Fruit fly (Drosophila melanogaster) whole organism, embryonic: Measurements from ENCODE around the gene CG31548.

Experiments used
- Asciz ChIP-seq: fragments of 200-800 bp; sonication (Bioruptor generic); optimal IDR thresholded peaks from 2 replicates; lab custom pipeline; 2017; ENCODE audit warnings: missing biosample characterization, mild to moderate bottlenecking, missing genetic modification characterization, missing genetic modification reagents
- CG10979 ChIP-seq: fragments of 200-800 bp; sonication (Bioruptor generic); optimal IDR thresholded peaks from 2 replicates; lab custom pipeline; 2018; ENCODE audit warnings: missing biosample characterization, mild to moderate bottlenecking, missing genetic modification characterization, moderate library complexity
- CG11456 ChIP-seq: fragments of 200-800 bp; sonication (Bioruptor generic); IDR thresholded peaks from 3 replicates; pipeline ENCODE4 v1.3.6; 2022; ENCODE audit warnings: missing biosample characterization, missing genetic modification characterization
- CG13123 ChIP-seq: fragments of 200-800 bp; sonication (Bioruptor generic); optimal IDR thresholded peaks from 2 replicates; lab custom pipeline; 2016; ENCODE audit warnings: missing biosample characterization, missing genetic modification characterization
- CG13624 ChIP-seq: fragments of 200-800 bp; sonication (Bioruptor generic); optimal IDR thresholded peaks from 2 replicates; lab custom pipeline; 2016; ENCODE audit warnings: missing biosample characterization, missing genetic modification characterization
- CG14667 ChIP-seq: fragments of 200-800 bp; sonication (Bioruptor generic); IDR thresholded peaks from 2 replicates; pipeline ENCODE4 v1.3.6; 2022; ENCODE audit warnings: missing biosample characterization, missing genetic modification characterization
- CG15696 ChIP-seq: fragments of 200-800 bp; sonication (Bioruptor generic); optimal IDR thresholded peaks from 2 replicates; lab custom pipeline; 2019; ENCODE audit warnings: missing biosample characterization, mild to moderate bottlenecking, missing genetic modification characterization, moderate library complexity
- CG1603 ChIP-seq: fragments of 200-800 bp; sonication (Bioruptor generic); optimal IDR thresholded peaks from 2 replicates; lab custom pipeline; 2019; ENCODE audit warnings: missing biosample characterization, mild to moderate bottlenecking, missing genetic modification characterization, moderate library complexity
- CG16863 ChIP-seq: fragments of 200-800 bp; sonication (Bioruptor generic); optimal IDR thresholded peaks from 3 replicates; lab custom pipeline; 2016; ENCODE audit warnings: missing biosample characterization, missing genetic modification characterization
- CG17912 ChIP-seq: fragments of 200-800 bp; sonication (Bioruptor generic); optimal IDR thresholded peaks from 2 replicates; lab custom pipeline; 2018; ENCODE audit warnings: missing biosample characterization, mild to moderate bottlenecking, missing genetic modification characterization
- CG18599 ChIP-seq: fragments of 200-800 bp; sonication (Bioruptor generic); optimal IDR thresholded peaks from 3 replicates; lab custom pipeline; 2017; ENCODE audit warnings: missing biosample characterization, missing genetic modification characterization, mild to moderate bottlenecking, moderate library complexity, missing genetic modification reagents
- CG18764 ChIP-seq: fragments of 200-800 bp; sonication (Bioruptor generic); optimal IDR thresholded peaks from 3 replicates; lab custom pipeline; 2016; ENCODE audit warnings: missing biosample characterization, missing genetic modification characterization
- CG31441 ChIP-seq: fragments of 200-800 bp; sonication (Bioruptor generic); IDR thresholded peaks from 2 replicates; pipeline ENCODE4 v1.3.6; 2022; ENCODE audit warnings: missing biosample characterization, missing genetic modification characterization
- CG33213 ChIP-seq: fragments of 200-800 bp; sonication (Bioruptor generic); optimal IDR thresholded peaks from 3 replicates; lab custom pipeline; 2016; ENCODE audit warnings: missing biosample characterization, missing genetic modification characterization
- CG3838 ChIP-seq: fragments of 200-800 bp; sonication (Bioruptor generic); optimal IDR thresholded peaks from 3 replicates; lab custom pipeline; 2016; ENCODE audit warnings: missing biosample characterization, missing genetic modification characterization
- CG4282 ChIP-seq: fragments of 200-800 bp; sonication (Bioruptor generic); optimal IDR thresholded peaks from 2 replicates; lab custom pipeline; 2016; ENCODE audit warnings: missing biosample characterization, missing genetic modification characterization
- CG4820 ChIP-seq: fragments of 200-800 bp; sonication (Bioruptor generic); optimal IDR thresholded peaks from 3 replicates; lab custom pipeline; 2016; ENCODE audit warnings: missing biosample characterization, missing genetic modification characterization
- CG6254 ChIP-seq: fragments of 200-800 bp; sonication (Bioruptor generic); optimal IDR thresholded peaks from 3 replicates; lab custom pipeline; 2017; ENCODE audit warnings: mild to moderate bottlenecking, missing biosample characterization, missing genetic modification reagents, missing genetic modification characterization
- CG6854 ChIP-seq: fragments of 200-800 bp; sonication (Bioruptor generic); optimal IDR thresholded peaks from 3 replicates; lab custom pipeline; 2017; ENCODE audit warnings: missing biosample characterization, mild to moderate bottlenecking, missing genetic modification characterization
- CG8765 ChIP-seq: fragments of 200-800 bp; sonication (Bioruptor generic); IDR thresholded peaks from 2 replicates; pipeline ENCODE4 v1.3.6; 2022; ENCODE audit warnings: missing biosample characterization, missing genetic modification characterization
- CG8944 ChIP-seq: fragments of 200-800 bp; sonication (Bioruptor generic); optimal IDR thresholded peaks from 3 replicates; lab custom pipeline; 2016; ENCODE audit warnings: missing biosample characterization, missing genetic modification characterization
- CG9727 ChIP-seq: fragments of 200-800 bp; sonication (Bioruptor generic); optimal IDR thresholded peaks from 3 replicates; lab custom pipeline; 2017; ENCODE audit warnings: missing biosample characterization, mild to moderate bottlenecking, missing genetic modification characterization
- Doc3 ChIP-seq: fragments of 200-800 bp; sonication (Bioruptor generic); IDR thresholded peaks from 3 replicates; pipeline ENCODE4 v1.3.6; 2022; ENCODE audit warnings: missing biosample characterization, missing genetic modification characterization; ENCODE audit not compliant: partially characterized antibody
- Elba2 ChIP-seq: fragments of 200-800 bp; sonication (Bioruptor generic); optimal IDR thresholded peaks from 3 replicates; lab custom pipeline; 2016; ENCODE audit warnings: missing biosample characterization, missing genetic modification characterization
- H15 ChIP-seq: fragments of 200-800 bp; sonication (Bioruptor generic); IDR thresholded peaks from 3 replicates; pipeline ENCODE4 v1.3.6; 2022; ENCODE audit warnings: missing biosample characterization, missing genetic modification characterization
- NK7.1 ChIP-seq: fragments of 200-800 bp; sonication (Bioruptor generic); optimal IDR thresholded peaks from 3 replicates; lab custom pipeline; 2016; ENCODE audit warnings: missing biosample characterization, missing genetic modification characterization
- Neu2 ChIP-seq: fragments of 200-800 bp; sonication (Bioruptor generic); optimal IDR thresholded peaks from 3 replicates; lab custom pipeline; 2016; ENCODE audit warnings: missing biosample characterization, missing genetic modification characterization, borderline replicate concordance
- Poxn ChIP-seq: fragments of 200-800 bp; sonication (Bioruptor generic); IDR thresholded peaks from 2 replicates; pipeline ENCODE4 v1.3.6; 2022; ENCODE audit warnings: missing biosample characterization, missing genetic modification characterization
- Sox102F ChIP-seq: fragments of 200-800 bp; sonication (Bioruptor generic); optimal IDR thresholded peaks from 2 replicates; lab custom pipeline; 2018; ENCODE audit warnings: missing biosample characterization, mild to moderate bottlenecking, missing genetic modification characterization, moderate library complexity
- Tbp ChIP-seq: fragments of >200 bp; optimal IDR thresholded peaks from 2 replicates; lab custom pipeline; 2018; ENCODE audit warnings: missing biosample characterization, missing genetic modification characterization
- YL-1 ChIP-seq: fragments of 200-800 bp; sonication (Bioruptor generic); optimal IDR thresholded peaks from 3 replicates; lab custom pipeline; 2017; ENCODE audit warnings: missing biosample characterization, mild to moderate bottlenecking, missing genetic modification characterization
- aop ChIP-seq: fragments of 200-800 bp; sonication (Bioruptor generic); IDR thresholded peaks from 2 replicates; pipeline ENCODE4 v1.3.6; 2022; ENCODE audit warnings: missing biosample characterization, missing genetic modification characterization
- ash1 ChIP-seq: fragments of 200-800 bp; sonication (Bioruptor generic); optimal IDR thresholded peaks from 2 replicates; lab custom pipeline; 2018; ENCODE audit warnings: missing biosample characterization, mild to moderate bottlenecking, missing genetic modification characterization
- crol ChIP-seq: fragments of 200-800 bp; sonication (Bioruptor generic); IDR thresholded peaks from 2 replicates; pipeline ENCODE4 v1.3.6; 2022; ENCODE audit warnings: missing biosample characterization, missing genetic modification characterization
- danr ChIP-seq: fragments of 200-800 bp; sonication (Bioruptor generic); IDR thresholded peaks from 2 replicates; pipeline ENCODE4 v1.3.6; 2022; ENCODE audit warnings: missing biosample characterization, missing genetic modification characterization
- dm ChIP-seq: fragments of 200-800 bp; sonication (Bioruptor generic); optimal IDR thresholded peaks from 3 replicates; lab custom pipeline; 2016; ENCODE audit warnings: missing biosample characterization, missing genetic modification characterization
- dmrt11E ChIP-seq: fragments of 200-800 bp; sonication (Bioruptor generic); optimal IDR thresholded peaks from 3 replicates; lab custom pipeline; 2018; ENCODE audit warnings: missing biosample characterization, mild to moderate bottlenecking, missing genetic modification characterization, moderate library complexity
- dmrt99B ChIP-seq: fragments of 200-800 bp; sonication (Bioruptor generic); optimal IDR thresholded peaks from 2 replicates; lab custom pipeline; 2018; ENCODE audit warnings: missing biosample characterization, mild to moderate bottlenecking, missing genetic modification characterization, moderate library complexity
- exex ChIP-seq: fragments of 200-800 bp; sonication (Bioruptor generic); optimal IDR thresholded peaks from 4 replicates; lab custom pipeline; 2018; ENCODE audit warnings: missing biosample characterization, mild to moderate bottlenecking, missing genetic modification characterization, moderate library complexity
- eyg ChIP-seq: fragments of 200-800 bp; sonication (Bioruptor generic); optimal IDR thresholded peaks from 3 replicates; lab custom pipeline; 2016; ENCODE audit warnings: missing biosample characterization, missing genetic modification characterization
- her ChIP-seq: fragments of 200-800 bp; sonication (Bioruptor generic); optimal IDR thresholded peaks from 2 replicates; lab custom pipeline; 2016; ENCODE audit warnings: missing biosample characterization, missing genetic modification characterization
- jumu ChIP-seq: fragments of 200-800 bp; sonication (Bioruptor generic); optimal IDR thresholded peaks from 3 replicates; lab custom pipeline; 2016; ENCODE audit warnings: missing biosample characterization, missing genetic modification characterization
- mam ChIP-seq: fragments of 200-800 bp; sonication (Bioruptor generic); optimal IDR thresholded peaks from 3 replicates; lab custom pipeline; 2016; ENCODE audit warnings: missing biosample characterization, missing genetic modification characterization
- nau ChIP-seq: fragments of 200-800 bp; sonication (Bioruptor generic); optimal IDR thresholded peaks from 3 replicates; lab custom pipeline; 2017; ENCODE audit warnings: missing biosample characterization, mild to moderate bottlenecking, missing genetic modification characterization, missing genetic modification reagents
- nmo ChIP-seq: fragments of 200-800 bp; sonication (Bioruptor generic); optimal IDR thresholded peaks from 2 replicates; lab custom pipeline; 2018; ENCODE audit warnings: missing biosample characterization, mild to moderate bottlenecking, missing genetic modification characterization, moderate library complexity
- psq ChIP-seq: fragments of 200-800 bp; sonication (Bioruptor generic); optimal IDR thresholded peaks from 2 replicates; lab custom pipeline; 2017; ENCODE audit warnings: missing biosample characterization, missing genetic modification characterization
- sna ChIP-seq: fragments of 200-800 bp; sonication (Bioruptor generic); IDR thresholded peaks from 2 replicates; pipeline ENCODE4 v1.3.6; 2022; ENCODE audit warnings: missing biosample characterization, missing genetic modification characterization; ENCODE audit not compliant: partially characterized antibody
- trh ChIP-seq: fragments of 200-800 bp; sonication (Bioruptor generic); optimal IDR thresholded peaks from 2 replicates; lab custom pipeline; 2016; ENCODE audit warnings: missing biosample characterization, missing genetic modification characterization
- vfl ChIP-seq: fragments of 200-800 bp; sonication (Bioruptor generic); optimal IDR thresholded peaks from 2 replicates; lab custom pipeline; 2016; ENCODE audit warnings: missing biosample characterization, missing genetic modification characterization
- zf30C ChIP-seq: fragments of 200-800 bp; sonication (Bioruptor generic); optimal IDR thresholded peaks from 3 replicates; lab custom pipeline; 2018; ENCODE audit warnings: missing biosample characterization, mild to moderate bottlenecking, missing genetic modification characterization

The CG31548 gene

DNA sequence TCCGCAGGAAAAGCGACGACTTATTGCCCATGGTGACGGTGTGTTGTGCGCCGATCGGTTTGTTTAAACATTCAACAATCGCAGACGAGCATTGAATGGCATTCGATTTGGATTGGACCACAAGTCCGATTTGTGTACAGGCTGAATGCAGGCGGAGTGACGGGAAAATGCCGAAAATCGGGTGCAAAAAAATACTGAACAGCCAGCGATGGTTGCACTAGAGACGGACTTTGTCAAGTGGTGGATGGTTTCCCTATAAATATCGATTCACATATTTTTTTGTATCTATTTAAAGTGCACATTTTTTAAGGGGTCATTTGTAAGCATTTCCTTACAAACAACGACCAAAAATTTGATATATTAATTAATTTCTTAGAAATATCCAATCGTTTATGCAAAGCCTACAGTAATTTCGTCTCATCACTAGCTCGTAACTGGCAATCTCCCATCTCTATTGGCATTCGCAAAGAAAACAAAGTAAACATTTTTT lies 18.1 kb upstream of the CG31548 start, which contains the start of the genes elm and MED27 (continued):
- TF ChIP-seq psq (peak; percentile 80), CG4820 (GFP tag; lab: Kevin White, UChicago) (peak; percentile 91), CG14667 (GFP tag; lab: Robert Waterston, UW) (peak; percentile 92), Poxn (GFP tag; lab: Robert Waterston, UW) (peak; percentile 69; the same call in 1 of the 2 replicates), CG3838 (GFP tag; lab: Kevin White, UChicago) (peak; percentile 87), Asciz (GFP tag; lab: Kevin White, UChicago) (peak; percentile 67), mam (GFP tag; lab: Kevin White, UChicago) (peak; percentile 96), CG33213 (peak; percentile 94), trh (GFP tag; lab: Kevin White, UChicago) (peak; percentile 92), CG4282 (peak; percentile 86), CG17912 (no peak), zf30C (no peak), vfl (GFP tag; lab: Kevin White, UChicago) (peak; percentile 94), dm (GFP tag; lab: Kevin White, UChicago) (peak; percentile 82), Tbp (no peak), CG18599 (GFP tag; lab: Kevin White, UChicago) (peak; percentile 92), Sox102F (peak; percentile 92), jumu (GFP tag; lab: Kevin White, UChicago) (peak; percentile 94), CG13624 (peak; percentile 94), CG11456 (GFP tag; lab: Robert Waterston, UW) (peak; percentile 94), nmo (GFP tag; lab: Kevin White, UChicago) (peak; percentile 97), sna (GFP tag; lab: Robert Waterston, UW) (peak; percentile 96), Doc3 (GFP tag; lab: Robert Waterston, UW) (peak; percentile 96), CG16863 (GFP tag; lab: Kevin White, UChicago) (peak; percentile 87), dmrt99B (tag; lab: Kevin White, UChicago) (no peak), NK7.1 (peak; percentile 71), CG6254 (GFP tag; lab: Kevin White, UChicago) (peak; percentile 53), YL-1 (GFP tag; lab: Kevin White, UChicago) (peak; percentile 76), CG8944 (GFP tag; lab: Kevin White, UChicago) (peak; percentile 95), Elba2 (GFP tag; lab: Kevin White, UChicago) (peak; percentile 79), CG9727 (GFP tag; lab: Kevin White, UChicago) (peak; percentile 94), danr (GFP tag; lab: Robert Waterston, UW) (peak; percentile 92), CG18764 (GFP tag; lab: Kevin White, UChicago) (peak; percentile 87), CG10979 (peak; percentile 86), crol (peak; percentile 59; the same call in 1 of the 2 replicates), CG15696 (tag; lab: Kevin White, UChicago) (peak; percentile 97), eyg (GFP tag; lab: Kevin White, UChicago) (peak; percentile 75), Neu2 (GFP tag; lab: Kevin White, UChicago) (peak; percentile 47), CG6854 (GFP tag; lab: Kevin White, UChicago) (peak; percentile 61), CG13123 (GFP tag; lab: Kevin White, UChicago) (peak; percentile 89), CG31441 (GFP tag; lab: Robert Waterston, UW) (peak; percentile 90), CG8765 (GFP tag; lab: Robert Waterston, UW) (peak; percentile 92), ash1 (peak; percentile 35), CG1603 (peak; percentile 63), exex (tag; lab: Kevin White, UChicago) (peak; percentile 64), her (GFP tag; lab: Kevin White, UChicago) (peak; percentile 73), nau (GFP tag; lab: Kevin White, UChicago) (no peak), H15 (GFP tag; lab: Robert Waterston, UW) (peak; percentile 93), dmrt11E (peak; percentile 93), aop (peak; percentile 80)
